Fruit fly (Drosophila melanogaster) whole organism, embryonic: Measurements from ENCODE around the gene dysc.

Source experiments
- Awh ChIP-seq: fragments of 200-800 bp; sonication (Bioruptor generic); IDR thresholded peaks from 2 replicates; pipeline ENCODE4, ENCODE4 v1.3.6; 2022; ENCODE audit warnings: missing biosample characterization, missing genetic modification characterization
- CG10147 ChIP-seq: fragments of 200-800 bp; sonication (Bioruptor generic); optimal IDR thresholded peaks from 2 replicates; lab custom pipeline; 2019; ENCODE audit warnings: missing biosample characterization, mild to moderate bottlenecking, missing genetic modification characterization, moderate library complexity
- CG1024 ChIP-seq: fragments of 200-800 bp; sonication (Bioruptor generic); IDR thresholded peaks from 2 replicates; pipeline ENCODE4 v1.3.6; 2022; ENCODE audit warnings: missing biosample characterization, missing genetic modification characterization
- CG10274 ChIP-seq: fragments of 200-800 bp; sonication (Bioruptor generic); optimal IDR thresholded peaks from 3 replicates; lab custom pipeline; 2017; ENCODE audit warnings: missing biosample characterization, mild to moderate bottlenecking, missing genetic modification characterization
- CG12744 ChIP-seq: fragments of 200-800 bp; sonication (Bioruptor generic); optimal IDR thresholded peaks from 2 replicates; lab custom pipeline; 2016; ENCODE audit warnings: missing biosample characterization, missing genetic modification characterization
- CG18011 ChIP-seq: fragments of 200-800 bp; sonication (Bioruptor generic); optimal IDR thresholded peaks from 2 replicates; lab custom pipeline; 2017; ENCODE audit warnings: missing biosample characterization, missing genetic modification characterization, mild to moderate bottlenecking, moderate library complexity, missing genotype
- CG30431 ChIP-seq: fragments of 200-800 bp; sonication (Bioruptor generic); optimal IDR thresholded peaks from 2 replicates; lab custom pipeline; 2017; ENCODE audit warnings: missing biosample characterization, missing genetic modification characterization
- CG3163 ChIP-seq: fragments of 200-800 bp; sonication (Bioruptor generic); optimal IDR thresholded peaks from 3 replicates; lab custom pipeline; 2016; ENCODE audit warnings: missing biosample characterization, missing genetic modification characterization
- CG3407 ChIP-seq: fragments of 200-800 bp; sonication (Bioruptor generic); optimal IDR thresholded peaks from 2 replicates; lab custom pipeline; 2018; ENCODE audit warnings: missing biosample characterization, mild to moderate bottlenecking, missing genetic modification characterization
- CG3726 ChIP-seq: fragments of 200-800 bp; sonication (Bioruptor generic); IDR thresholded peaks from 3 replicates; pipeline ENCODE4, ENCODE4 v1.3.6; 2022; ENCODE audit warnings: missing biosample characterization, missing genetic modification characterization
- CG3995 ChIP-seq: fragments of 200-800 bp; sonication (Bioruptor generic); optimal IDR thresholded peaks from 3 replicates; lab custom pipeline; 2016; ENCODE audit warnings: missing biosample characterization, missing genetic modification characterization
- CG43689 ChIP-seq: fragments of 200-800 bp; sonication (Bioruptor generic); IDR thresholded peaks from 2 replicates; pipeline ENCODE4 v1.3.6; 2022; ENCODE audit warnings: missing biosample characterization, missing genetic modification characterization
- CG6175 ChIP-seq: fragments of 200-800 bp; sonication (Bioruptor generic); IDR thresholded peaks from 3 replicates; pipeline ENCODE4 v1.3.6; 2022; ENCODE audit warnings: missing biosample characterization, missing genetic modification characterization
- CG6272 ChIP-seq: fragments of 200-800 bp; sonication (Bioruptor generic); IDR thresholded peaks from 2 replicates; pipeline ENCODE4 v1.3.6; 2022; ENCODE audit warnings: missing biosample characterization, missing genetic modification characterization
- CG6689 ChIP-seq: fragments of 200-800 bp; sonication (Bioruptor generic); IDR thresholded peaks from 2 replicates; pipeline ENCODE4 v1.3.6; 2022; ENCODE audit warnings: missing biosample characterization, missing genetic modification characterization
- CG8478 ChIP-seq: fragments of >200 bp; optimal IDR thresholded peaks from 2 replicates; lab custom pipeline; 2018
- CG8924 ChIP-seq: fragments of 200-800 bp; optimal IDR thresholded peaks from 3 replicates; lab custom pipeline; 2019; ENCODE audit warnings: missing biosample characterization, mild to moderate bottlenecking, missing genetic modification characterization, moderate library complexity
- Dad ChIP-seq: fragments of 200-800 bp; sonication (Bioruptor generic); optimal IDR thresholded peaks from 3 replicates; lab custom pipeline; 2016; ENCODE audit warnings: missing biosample characterization, missing genetic modification characterization
- Dbx ChIP-seq: fragments of 200-800 bp; sonication (Bioruptor generic); IDR thresholded peaks from 3 replicates; pipeline ENCODE4 v1.3.6; 2022; ENCODE audit warnings: missing biosample characterization, missing genetic modification characterization
- Dip3 ChIP-seq: fragments of 200-800 bp; sonication (Bioruptor generic); optimal IDR thresholded peaks from 3 replicates; lab custom pipeline; 2016; ENCODE audit warnings: missing biosample characterization, missing genetic modification characterization
- Fer1 ChIP-seq: fragments of 200-800 bp; sonication (Bioruptor generic); optimal IDR thresholded peaks from 2 replicates; lab custom pipeline; 2017; ENCODE audit warnings: missing biosample characterization, mild to moderate bottlenecking, missing genetic modification characterization
- HLHmδ ChIP-seq: fragments of 200-800 bp; sonication (Bioruptor generic); optimal IDR thresholded peaks from 2 replicates; lab custom pipeline; 2018; ENCODE audit warnings: missing biosample characterization, mild to moderate bottlenecking, missing genetic modification characterization, moderate library complexity
- HmgD ChIP-seq: fragments of 200-800 bp; sonication (Bioruptor generic); optimal IDR thresholded peaks from 3 replicates; lab custom pipeline; 2016; ENCODE audit warnings: missing biosample characterization, missing genetic modification characterization
- Hmr ChIP-seq: fragments of 200-800 bp; sonication (Bioruptor generic); optimal IDR thresholded peaks from 3 replicates; lab custom pipeline; 2017; ENCODE audit warnings: mild to moderate bottlenecking, missing biosample characterization, missing genetic modification reagents, missing genetic modification characterization
- MTF-1 ChIP-seq: fragments of 200-800 bp; sonication (Bioruptor generic); optimal IDR thresholded peaks from 2 replicates; lab custom pipeline; 2018; ENCODE audit warnings: missing biosample characterization, mild to moderate bottlenecking, missing genetic modification characterization, borderline replicate concordance
- NFAT ChIP-seq: fragments of 200-800 bp; sonication (Bioruptor generic); IDR thresholded peaks from 2 replicates; pipeline ENCODE4 v1.3.6; 2022; ENCODE audit warnings: missing biosample characterization, missing genetic modification characterization
- Rfx ChIP-seq: fragments of 200-800 bp; sonication (Bioruptor generic); IDR thresholded peaks from 2 replicates; pipeline ENCODE4 v1.3.6; 2022; ENCODE audit warnings: missing biosample characterization, missing genetic modification characterization
- Scr ChIP-seq: fragments of 200-800 bp; sonication (Bioruptor generic); IDR thresholded peaks from 2 replicates; pipeline ENCODE4 v1.3.6; 2022; ENCODE audit warnings: missing biosample characterization, missing genetic modification characterization; ENCODE audit not compliant: partially characterized antibody
- cato ChIP-seq: fragments of 200-800 bp; sonication (Bioruptor generic); optimal IDR thresholded peaks from 2 replicates; lab custom pipeline; 2016; ENCODE audit warnings: missing biosample characterization, missing genetic modification characterization, borderline replicate concordance
- chinmo ChIP-seq: fragments of 200-800 bp; sonication (Bioruptor generic); IDR thresholded peaks from 4 replicates; pipeline ENCODE4 v1.3.6; 2022; ENCODE audit warnings: missing biosample characterization, missing genetic modification characterization; ENCODE audit not compliant: partially characterized antibody
- cwo ChIP-seq: fragments of 200-800 bp; sonication (Bioruptor generic); optimal IDR thresholded peaks from 3 replicates; lab custom pipeline; 2017; ENCODE audit warnings: missing biosample characterization, missing genetic modification characterization, mild to moderate bottlenecking, moderate library complexity, missing genetic modification reagents
- dmrt11E ChIP-seq: fragments of 200-800 bp; sonication (Bioruptor generic); optimal IDR thresholded peaks from 3 replicates; lab custom pipeline; 2018; ENCODE audit warnings: missing biosample characterization, mild to moderate bottlenecking, missing genetic modification characterization, moderate library complexity
- ewg ChIP-seq: fragments of 200-800 bp; sonication (Bioruptor generic); optimal IDR thresholded peaks from 3 replicates; lab custom pipeline; 2017; ENCODE audit warnings: mild to moderate bottlenecking, missing biosample characterization, missing genetic modification reagents, missing genetic modification characterization
- grn ChIP-seq: fragments of 200-800 bp; sonication (Bioruptor generic); optimal IDR thresholded peaks from 3 replicates; lab custom pipeline; 2017; ENCODE audit warnings: missing biosample characterization, missing genetic modification characterization
- jing ChIP-seq: fragments of 200-800 bp; sonication (Bioruptor generic); optimal IDR thresholded peaks from 2 replicates; lab custom pipeline; 2018; ENCODE audit warnings: missing biosample characterization, mild to moderate bottlenecking, missing genetic modification characterization
- kay ChIP-seq: fragments of 200-800 bp; sonication (Bioruptor generic); optimal IDR thresholded peaks from 2 replicates; lab custom pipeline; 2016; ENCODE audit warnings: missing biosample characterization, missing genetic modification characterization
- maf-S ChIP-seq: fragments of 200-800 bp; sonication (Bioruptor generic); optimal IDR thresholded peaks from 2 replicates; lab custom pipeline; 2016; ENCODE audit warnings: missing biosample characterization, missing genetic modification characterization
- onecut ChIP-seq: fragments of 200-800 bp; sonication (Bioruptor generic); IDR thresholded peaks from 2 replicates; pipeline ENCODE4 v1.3.6; 2022; ENCODE audit warnings: missing biosample characterization, missing genetic modification characterization
- otp ChIP-seq: fragments of 200-800 bp; sonication (Bioruptor generic); IDR thresholded peaks from 3 replicates; pipeline ENCODE4, ENCODE4 v1.3.6; 2022; ENCODE audit warnings: missing biosample characterization, missing genetic modification characterization
- pan ChIP-seq, 4 experiments: fragments of >200 bp in 3 of 4; fragments of 200-800 bp in 1 of 4; sonication (Bioruptor generic) in 1 of 4; optimal IDR thresholded peaks in 3 of 4; IDR thresholded peaks in 1 of 4; 2 replicates each; pipeline versions ENCODE4 v1.3.6 to Lab custom; 2017 to 2022; ENCODE audit warnings: missing biosample characterization in 2 of 4, missing genetic modification characterization in 2 of 4, mixed read lengths in 1 of 4
- peb ChIP-seq: fragments of 200-800 bp; sonication (Bioruptor generic); IDR thresholded peaks from 2 replicates; pipeline ENCODE4 v1.3.6; 2022; ENCODE audit warnings: missing biosample characterization, missing genetic modification characterization
- pros ChIP-seq: fragments of 200-800 bp; sonication (Bioruptor generic); optimal IDR thresholded peaks from 3 replicates; lab custom pipeline; 2019; ENCODE audit warnings: missing biosample characterization, mild to moderate bottlenecking, missing genetic modification characterization, moderate library complexity
- rib ChIP-seq: fragments of 200-800 bp; sonication (Bioruptor generic); IDR thresholded peaks from 2 replicates; pipeline ENCODE4 v1.3.6; 2022; ENCODE audit warnings: missing biosample characterization, missing genetic modification characterization
- sc ChIP-seq, 3 experiments: fragments of >200 bp in 2 of 3; fragments of 200-800 bp in 1 of 3; sonication (Bioruptor generic) in 1 of 3; optimal IDR thresholded peaks; 2 replicates in 2 of 3; 3 replicates in 1 of 3; lab custom pipeline; 2017; ENCODE audit warnings: mild to moderate bottlenecking in 1 of 3, missing biosample characterization in 1 of 3, missing genetic modification characterization in 1 of 3, missing genetic modification reagents in 1 of 3
- sima ChIP-seq: fragments of 200-800 bp; sonication (Bioruptor generic); optimal IDR thresholded peaks from 2 replicates; lab custom pipeline; 2016; ENCODE audit warnings: missing biosample characterization, missing genetic modification characterization
- so ChIP-seq: fragments of 200-800 bp; sonication (Bioruptor generic); IDR thresholded peaks from 3 replicates; pipeline ENCODE4 v1.3.6; 2022; ENCODE audit warnings: missing biosample characterization, missing genetic modification characterization
- sqz ChIP-seq: fragments of 200-800 bp; sonication (Bioruptor generic); optimal IDR thresholded peaks from 3 replicates; lab custom pipeline; 2018; ENCODE audit warnings: missing biosample characterization, mild to moderate bottlenecking, missing genetic modification characterization
- tio ChIP-seq: fragments of 200-800 bp; sonication (Bioruptor generic); optimal IDR thresholded peaks from 2 replicates; lab custom pipeline; 2017; ENCODE audit warnings: missing biosample characterization, missing genetic modification characterization, inconsistent platforms
- twi ChIP-seq: fragments of 200-800 bp; optimal IDR thresholded peaks from 2 replicates; lab custom pipeline; 2019; ENCODE audit warnings: missing biosample characterization, mild to moderate bottlenecking, missing genetic modification characterization, moderate library complexity
- vnd ChIP-seq: fragments of 200-800 bp; sonication (Bioruptor generic); IDR thresholded peaks from 3 replicates; pipeline ENCODE4 v1.3.6; 2022; ENCODE audit warnings: missing biosample characterization, missing genetic modification characterization; ENCODE audit not compliant: partially characterized antibody

Gene dysc

DNA sequence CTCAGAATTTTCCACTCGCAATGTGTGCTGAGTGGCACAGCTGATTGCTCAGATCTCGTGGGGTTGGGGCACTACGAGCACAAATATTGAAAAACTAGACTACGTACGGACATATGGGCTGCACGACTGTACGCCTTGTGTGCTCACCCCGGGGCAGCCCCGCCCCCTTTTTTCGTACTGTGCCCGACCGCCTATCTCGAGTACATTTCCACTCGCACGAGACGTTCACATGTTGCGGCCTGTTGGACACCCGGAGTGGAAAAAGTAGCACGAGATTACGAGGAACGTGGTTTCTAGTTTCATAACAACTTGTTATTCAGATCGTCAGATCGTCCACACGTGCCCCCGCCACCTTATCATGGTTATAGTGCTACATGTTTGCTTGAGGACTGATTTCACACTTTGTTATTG lies 39.7 kb downstream of the dysc start (continued):
- TF ChIP-seq CG10274 (GFP tag; lab: Kevin White, UChicago) = no peak
- TF ChIP-seq cwo (GFP tag; lab: Kevin White, UChicago) = peak; percentile 100
- TF ChIP-seq CG12744 (GFP tag; lab: Kevin White, UChicago) = no peak
- TF ChIP-seq Dad (GFP tag; lab: Kevin White, UChicago) = no peak
- no peak for TF ChIP-seq Fer1
- no peak for TF ChIP-seq CG10147 (GFP tag; lab: Kevin White, UChicago)
- no peak for TF ChIP-seq CG1024 (GFP tag; lab: Robert Waterston, UW)
- TF ChIP-seq sima (GFP tag; lab: Kevin White, UChicago) = no peak
- TF ChIP-seq Scr (GFP tag; lab: Robert Waterston, UW) = 0 out of 2 replicates have a peak, but pooled peaks have one; percentile 13
- no peak for TF ChIP-seq CG43689 (GFP tag; lab: Robert Waterston, UW)
- no peak for TF ChIP-seq cato (GFP tag; lab: Kevin White, UChicago)
- no peak for TF ChIP-seq CG8924 (tag; lab: Kevin White, UChicago)
- no peak for TF ChIP-seq Dip3 (GFP tag; lab: Kevin White, UChicago)
- no peak for TF ChIP-seq CG18011
- no peak for TF ChIP-seq sqz (GFP tag; lab: Kevin White, UChicago)
- TF ChIP-seq jing (GFP tag; lab: Kevin White, UChicago) = no peak
- TF ChIP-seq so (GFP tag; lab: Robert Waterston, UW) = peak; percentile 36; the same call in 1 of the 3 replicates
- no peak for TF ChIP-seq kay (GFP tag; lab: Kevin White, UChicago)
- TF ChIP-seq CG3995 = no peak
- TF ChIP-seq CG3726 = no peak
- peak; percentile 78 for TF ChIP-seq grn
- no peak for TF ChIP-seq tio
- no peak for TF ChIP-seq Dbx (GFP tag; lab: Robert Waterston, UW)
- 0 out of 2 replicates have a peak, but pooled peaks have one; percentile 3 for TF ChIP-seq onecut (GFP tag; lab: Robert Waterston, UW)
- no peak for TF ChIP-seq otp (GFP tag; lab: Robert Waterston, UW)
- no peak for TF ChIP-seq maf-S (GFP tag; lab: Kevin White, UChicago)
- TF ChIP-seq MTF-1 (GFP tag; lab: Kevin White, UChicago) = peak; percentile 22
- TF ChIP-seq pan (optimal IDR thresholded peaks at IDR 0.05; lab: Kevin White, UChicago) = no peak
- no peak for TF ChIP-seq pan (GFP tag; optimal IDR thresholded peaks at IDR 0.05 in 1 of 2, IDR thresholded peaks at IDR 0.05 in 1 of 2)
- no peak for TF ChIP-seq CG30431 (GFP tag; lab: Kevin White, UChicago)
- TF ChIP-seq CG8478 (lab: Kevin White, UChicago) = no peak
- no peak for TF ChIP-seq ewg
- peak; percentile 99 for TF ChIP-seq twi (tag; lab: Kevin White, UChicago)
- TF ChIP-seq rib (GFP tag; lab: Robert Waterston, UW) = peak; percentile 47; the same call in 1 of the 2 replicates
- 0 out of 2 replicates have a peak, but pooled peaks have one; percentile 12 for TF ChIP-seq Rfx
- TF ChIP-seq peb (GFP tag; lab: Robert Waterston, UW) = no peak
- TF ChIP-seq Hmr (GFP tag; lab: Kevin White, UChicago) = no peak
- no peak for TF ChIP-seq HmgD (GFP tag; lab: Kevin White, UChicago)
- no peak for TF ChIP-seq vnd
- peak; percentile 68 for TF ChIP-seq pros
- TF ChIP-seq Awh (GFP tag; lab: Robert Waterston, UW) = no peak
- peak; percentile 29 for TF ChIP-seq HLHmδ
- no peak for TF ChIP-seq CG6272 (GFP tag; lab: Robert Waterston, UW)
- 0 out of 4 replicates have a peak, but pooled peaks have one; percentile 70 for TF ChIP-seq chinmo (GFP tag; lab: Robert Waterston, UW)
- no peak for TF ChIP-seq sc (optimal IDR thresholded peaks at IDR 0.05; lab: Kevin White, UChicago)
- peak; percentile 8 for TF ChIP-seq sc (GFP tag; optimal IDR thresholded peaks at IDR 0.05; lab: Kevin White, UChicago)
- no peak for TF ChIP-seq CG6689
- TF ChIP-seq NFAT (GFP tag; lab: Robert Waterston, UW) = peak; percentile 71
- no peak for TF ChIP-seq CG3163 (GFP tag; lab: Kevin White, UChicago)
- TF ChIP-seq CG3407 (GFP tag; lab: Kevin White, UChicago) = no peak
- peak; percentile 11 for TF ChIP-seq dmrt11E
- peak; percentile 41; the same call in 1 of the 3 replicates for TF ChIP-seq CG6175 (GFP tag; lab: Robert Waterston, UW)
